Fruit fly (Drosophila melanogaster) whole organism, adult: ENCODE results near the gene CG14109.

Experiments used
- CG11617 ChIP-seq: fragments of 200-800 bp; sonication (Bioruptor generic); optimal IDR thresholded peaks from 2 replicates; lab custom pipeline; 2017; ENCODE audit warnings: mild to moderate bottlenecking, missing biosample characterization, missing genetic modification reagents, missing genetic modification characterization
- CG12768 ChIP-seq: fragments of 200-800 bp; sonication (Bioruptor generic); optimal IDR thresholded peaks from 2 replicates; lab custom pipeline; 2017; ENCODE audit warnings: missing biosample characterization, missing genetic modification characterization, mild to moderate bottlenecking, moderate library complexity, missing genetic modification reagents
- CG1620 ChIP-seq: fragments of 200-800 bp; sonication (Bioruptor generic); optimal IDR thresholded peaks from 2 replicates; lab custom pipeline; 2016; ENCODE audit warnings: missing biosample characterization, missing genetic modification characterization
- CG7045 ChIP-seq: fragments of 200-800 bp; sonication (Bioruptor generic); optimal IDR thresholded peaks from 2 replicates; lab custom pipeline; 2017; ENCODE audit warnings: missing biosample characterization, mild to moderate bottlenecking, missing genetic modification characterization
- Clk ChIP-seq: fragments of 200-800 bp; sonication (Bioruptor generic); optimal IDR thresholded peaks from 2 replicates; lab custom pipeline; 2017; ENCODE audit warnings: missing biosample characterization, missing genetic modification characterization
- Mnt ChIP-seq: fragments of 200-800 bp; sonication (Bioruptor generic); optimal IDR thresholded peaks from 2 replicates; lab custom pipeline; 2016; ENCODE audit warnings: missing biosample characterization, mild to moderate bottlenecking, missing genetic modification characterization
- cic ChIP-seq: fragments of 200-800 bp; sonication (Bioruptor generic); optimal IDR thresholded peaks from 2 replicates; lab custom pipeline; 2017; ENCODE audit warnings: missing biosample characterization, mild to moderate bottlenecking, missing genetic modification characterization, moderate library complexity

dm6 chr3L:13435170-13435727 lies 5.5 kb upstream of the CG14109 start, which contains the start of gene CG10713:
- TF ChIP-seq Clk (GFP tag; lab: Kevin White, UChicago) (no peak), CG11617 (GFP tag; lab: Kevin White, UChicago) (no peak), CG1620 (GFP tag; lab: Kevin White, UChicago) (no peak), CG7045 (peak; percentile 11), cic (GFP tag; lab: Kevin White, UChicago) (no peak), Mnt (GFP tag; lab: Kevin White, UChicago) (no peak), CG12768 (GFP tag; lab: Kevin White, UChicago) (no peak)
